Worm (Caenorhabditis elegans) whole organism, L4 larva: Measurements from ENCODE around the gene spp-14.
A peak's percentile ranks its signal among the peaks of the same experiment; 100 is the strongest.

ENCODE experiments used
- F26F4.8 ChIP-seq: fragments of 200-800 bp; sonication (Bioruptor generic); conservative IDR thresholded peaks from 2 replicates; pipeline ENCODE4 v1.3.6; 2022; ENCODE audit warnings: missing genetic modification characterization, missing compliant biosample characterization
- F49E8.2 ChIP-seq: sonication (generic microtip); optimal IDR thresholded peaks from 2 replicates; lab custom pipeline; 2016; ENCODE audit warnings: missing compliant biosample characterization, mild to moderate bottlenecking, missing genetic modification characterization, borderline replicate concordance
- T20F7.1 ChIP-seq: fragments of 200-800 bp; sonication (Bioruptor generic); optimal IDR thresholded peaks from 2 replicates; lab custom pipeline; 2018; ENCODE audit warnings: mild to moderate bottlenecking, missing genetic modification characterization, missing compliant biosample characterization
- Y105C5A.15 ChIP-seq: fragments of 200-800 bp; sonication (Bioruptor generic); IDR thresholded peaks from 2 replicates; pipeline ENCODE4 v1.3.6; 2022; ENCODE audit warnings: missing genetic modification characterization, missing compliant biosample characterization
- Y5F2A.4 ChIP-seq: fragments of 200-800 bp; sonication (Bioruptor generic); optimal IDR thresholded peaks from 2 replicates; lab custom pipeline; 2018; ENCODE audit warnings: mild to moderate bottlenecking, missing genetic modification characterization, missing compliant biosample characterization
- arid-1 ChIP-seq: fragments of 200-800 bp; sonication (Bioruptor generic); conservative IDR thresholded peaks from 2 replicates; pipeline ENCODE4 v1.3.6; 2022; ENCODE audit warnings: missing genetic modification reagents, missing genetic modification characterization, missing compliant biosample characterization
- daf-16 ChIP-seq, 3 experiments: sonication (generic microtip); optimal IDR thresholded peaks; 2 replicates each; lab custom pipeline; 2016 to 2017; ENCODE audit warnings: missing genetic modification characterization in 3 of 3, missing genetic modification reagents in 3 of 3, mild to moderate bottlenecking in 2 of 3, missing compliant biosample characterization in 2 of 3, missing biosample characterization in 1 of 3, moderate library complexity in 1 of 3
- daf-19 ChIP-seq: fragments of 200-800 bp; sonication (Bioruptor generic); conservative IDR thresholded peaks from 2 replicates; pipeline ENCODE4 v1.3.6; 2022; ENCODE audit warnings: missing genetic modification characterization, missing compliant biosample characterization
- dmd-6 ChIP-seq: fragments of 200-800 bp; sonication (Bioruptor generic); IDR thresholded peaks from 2 replicates; pipeline ENCODE4 v1.3.6; 2022; ENCODE audit warnings: missing genetic modification reagents, missing genetic modification characterization, missing compliant biosample characterization
- hlh-11 ChIP-seq: fragments of 200-800 bp; sonication (Bioruptor generic); optimal IDR thresholded peaks from 2 replicates; lab custom pipeline; 2018; ENCODE audit warnings: mild to moderate bottlenecking, missing genetic modification characterization, missing compliant biosample characterization
- hmg-1.1 ChIP-seq: fragments of 200-800 bp; sonication (Bioruptor generic); IDR thresholded peaks from 2 replicates; pipeline ENCODE4 v1.3.6; 2022; ENCODE audit warnings: missing genetic modification reagents, missing genetic modification characterization, missing compliant biosample characterization
- lim-7 ChIP-seq: fragments of 200-800 bp; sonication (Bioruptor generic); IDR thresholded peaks from 2 replicates; pipeline ENCODE4 v1.3.6; 2022; ENCODE audit warnings: missing genetic modification characterization, missing compliant biosample characterization
- lin-38 ChIP-seq: fragments of 200-800 bp; sonication (Bioruptor generic); IDR thresholded peaks from 2 replicates; pipeline ENCODE4 v1.3.6; 2022; ENCODE audit warnings: missing genetic modification reagents, missing genetic modification characterization, missing compliant biosample characterization
- lir-3 ChIP-seq: sonication (generic microtip); optimal IDR thresholded peaks from 2 replicates; lab custom pipeline; 2016; ENCODE audit warnings: mild to moderate bottlenecking, missing genetic modification characterization, missing compliant biosample characterization
- mes-2 ChIP-seq: sonication (generic microtip); optimal IDR thresholded peaks from 2 replicates; lab custom pipeline; 2016; ENCODE audit warnings: missing genotype, mild to moderate bottlenecking, missing genetic modification characterization, missing compliant biosample characterization; ENCODE audit not compliant: poor library complexity, severe bottlenecking
- mxl-3 ChIP-seq: fragments of 200-800 bp; sonication (Bioruptor generic); optimal IDR thresholded peaks from 2 replicates; lab custom pipeline; 2018; ENCODE audit warnings: mild to moderate bottlenecking, missing genetic modification characterization, missing compliant biosample characterization
- rbr-2 ChIP-seq: sonication (generic microtip); optimal IDR thresholded peaks from 2 replicates; lab custom pipeline; 2016; ENCODE audit warnings: missing genotype, missing genetic modification characterization, missing compliant biosample characterization

Gene spp-14

ce11 chrX:7773714-7774318 lies 48.0 kb downstream of the spp-14 start (continued):
- peak; percentile 61 for TF ChIP-seq lin-38 (GFP tag; lab: Robert Waterston, UW)
- TF ChIP-seq rbr-2 (tag; lab: Kevin White, UChicago): peak; percentile 43
- peak; percentile 19 to 76 for TF ChIP-seq daf-16 (GFP tag; optimal IDR thresholded peaks at IDR 0.05; lab: Kevin White, UChicago)
- TF ChIP-seq daf-16 (tag; optimal IDR thresholded peaks at IDR 0.05; lab: Kevin White, UChicago): peak; percentile 68
- peak; percentile 61; the same call in 1 of the 2 replicates for TF ChIP-seq arid-1 (GFP tag; lab: Robert Waterston, UW)
- TF ChIP-seq mes-2 (tag; lab: Kevin White, UChicago): peak; percentile 57
- no peak for TF ChIP-seq T20F7.1 (GFP tag; lab: Kevin White, UChicago)
- peak; percentile 59; the same call in 1 of the 2 replicates for TF ChIP-seq daf-19 (GFP tag; lab: Robert Waterston, UW)
- TF ChIP-seq hmg-1.1: peak; percentile 68
- TF ChIP-seq dmd-6 (GFP tag; lab: Robert Waterston, UW): peak; percentile 21; the same call in 1 of the 2 replicates
- TF ChIP-seq Y105C5A.15 (GFP tag; lab: Robert Waterston, UW): 0 out of 2 replicates have a peak, but pooled peaks have one; percentile 54
- TF ChIP-seq F49E8.2 (tag; lab: Kevin White, UChicago): peak; percentile 50
- TF ChIP-seq F26F4.8: peak; percentile 50; the same call in 1 of the 2 replicates
- peak; percentile 41 for TF ChIP-seq Y5F2A.4 (GFP tag; lab: Kevin White, UChicago)
- peak; percentile 19 for TF ChIP-seq lir-3
- peak; percentile 13 for TF ChIP-seq mxl-3 (GFP tag; lab: Kevin White, UChicago)
- peak; percentile 78 for TF ChIP-seq lim-7
- TF ChIP-seq hlh-11 (tag; lab: Kevin White, UChicago): peak; percentile 58
